Fruit fly (Drosophila melanogaster): ENCODE results near the gene CG7215.

DNA sequence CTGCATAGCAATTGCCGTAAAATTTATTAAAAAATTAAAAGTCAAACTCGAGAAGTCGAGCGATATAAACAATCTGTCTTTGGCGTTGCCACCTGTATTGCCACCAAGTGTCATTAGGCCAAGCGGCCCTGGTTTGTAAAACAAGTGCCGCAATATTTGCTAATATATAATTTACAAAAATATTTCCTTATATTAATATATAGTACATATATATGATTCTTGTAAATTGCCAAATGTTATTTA lies at the start of gene CG7215, which contains the start of gene Prx5:
- no peak for TF ChIP-seq Met (GFP tag; optimal IDR thresholded peaks at IDR 0.05)
- TF ChIP-seq net (GFP tag; optimal IDR thresholded peaks at IDR 0.05): no peak
- no peak for TF ChIP-seq fd59A (GFP tag; optimal IDR thresholded peaks at IDR 0.05)
